Fruit fly (Drosophila melanogaster) S2 (cell line): Measurements from ENCODE around the gene RunxB.

Experiments
- CG8478 ChIP-seq: fragments of >200 bp; optimal IDR thresholded peaks from 2 replicates; lab custom pipeline; 2018
- CTCF ChIP-seq, 2 experiments: fragments of >200 bp; optimal IDR thresholded peaks; 2 replicates each; lab custom pipeline; 2018

DNA sequence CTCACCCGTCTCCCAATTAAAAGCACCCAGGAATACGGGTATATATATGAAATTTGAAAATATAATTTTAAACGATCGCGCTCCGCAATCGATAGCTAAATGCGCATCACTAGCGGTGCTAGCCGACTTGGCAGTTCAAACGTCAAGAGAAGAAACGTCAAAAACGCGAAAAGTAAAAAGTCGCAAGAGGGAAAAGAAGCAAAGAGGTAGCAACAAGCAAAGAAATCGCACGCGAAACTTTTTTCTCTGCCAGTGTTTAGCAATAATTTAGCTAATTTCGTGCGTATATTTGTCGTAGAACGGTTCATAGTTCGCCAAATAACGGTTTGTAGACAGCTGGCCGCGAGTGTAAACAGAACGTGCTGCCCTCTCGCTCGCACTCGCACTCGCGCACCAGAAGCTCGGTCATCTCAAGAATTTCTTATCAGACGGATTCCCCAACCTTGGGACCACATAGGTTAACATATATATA is 26.9 kb upstream of the RunxB start, which contains the start of gene CG1812:
- no peak for TF ChIP-seq CTCF (optimal IDR thresholded peaks at IDR 0.05; lab: Kevin White, UChicago)
- TF ChIP-seq CG8478 (lab: Kevin White, UChicago), result no peak
